Worm (Caenorhabditis elegans): Measurements from ENCODE around the gene cku-70.

DNA sequence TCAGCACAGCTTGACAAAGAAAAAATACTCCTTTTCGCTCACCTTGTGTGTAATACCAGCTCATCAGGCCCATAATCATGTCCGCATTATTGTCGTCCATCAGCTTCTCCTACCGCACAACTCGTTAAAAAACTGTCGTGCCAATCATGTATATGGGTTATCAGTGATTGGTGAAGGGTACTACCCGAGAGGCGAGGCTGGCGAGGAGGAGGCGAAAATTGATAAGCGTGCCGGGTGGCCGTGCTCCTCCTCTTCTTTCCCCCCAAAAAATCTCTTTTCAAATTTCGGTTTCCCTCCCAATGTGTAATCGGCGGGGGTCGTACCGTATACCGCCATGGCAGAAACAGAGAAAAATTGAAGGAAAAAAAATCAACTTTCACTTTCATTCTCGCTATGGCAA, 33.5 kb downstream of the cku-70 start:
- TF ChIP-seq nhr-2 (tag; optimal IDR thresholded peaks at IDR 0.05) (no peak), lin-13 (tag; optimal IDR thresholded peaks at IDR 0.05) (no peak), nhr-237 (tag; optimal IDR thresholded peaks at IDR 0.05) (no peak), nhr-28 (tag; optimal IDR thresholded peaks at IDR 0.05) (no peak), lin-32 (GFP tag; optimal IDR thresholded peaks at IDR 0.05) (no peak), ztf-11 (tag; optimal IDR thresholded peaks at IDR 0.05) (no peak), ham-2 (GFP tag; optimal IDR thresholded peaks at IDR 0.05) (no peak), bed-3 (GFP tag; optimal IDR thresholded peaks at IDR 0.05) (no peak), snpc-4 (tag; optimal IDR thresholded peaks at IDR 0.05) (no peak), nhr-76 (tag; optimal IDR thresholded peaks at IDR 0.05) (no peak)

Data from whole organism, mixed stage, embryonic.